Fruit fly (Drosophila melanogaster) whole organism, embryonic: ENCODE measurements around the gene Ppm1.

Experiments used
- Bteb2 ChIP-seq: fragments of 200-800 bp; sonication (Bioruptor generic); optimal IDR thresholded peaks from 2 replicates; lab custom pipeline; 2016; ENCODE audit warnings: missing biosample characterization, missing genetic modification characterization
- CG10431 ChIP-seq: fragments of 200-800 bp; sonication (Bioruptor generic); optimal IDR thresholded peaks from 3 replicates; lab custom pipeline; 2018; ENCODE audit warnings: missing biosample characterization, mild to moderate bottlenecking, missing genetic modification characterization
- CG10979 ChIP-seq: fragments of 200-800 bp; sonication (Bioruptor generic); optimal IDR thresholded peaks from 2 replicates; lab custom pipeline; 2018; ENCODE audit warnings: missing biosample characterization, mild to moderate bottlenecking, missing genetic modification characterization, moderate library complexity
- CG11247 ChIP-seq: fragments of 200-800 bp; sonication (Bioruptor generic); IDR thresholded peaks from 2 replicates; pipeline ENCODE4 v1.3.6; 2022; ENCODE audit warnings: missing biosample characterization, missing genetic modification characterization
- CG12659 ChIP-seq: fragments of 200-800 bp; sonication (Bioruptor generic); optimal IDR thresholded peaks from 3 replicates; lab custom pipeline; 2017; ENCODE audit warnings: mild to moderate bottlenecking, missing biosample characterization, missing genetic modification reagents, missing genetic modification characterization
- CG13624 ChIP-seq: fragments of 200-800 bp; sonication (Bioruptor generic); optimal IDR thresholded peaks from 2 replicates; lab custom pipeline; 2016; ENCODE audit warnings: missing biosample characterization, missing genetic modification characterization
- CG14667 ChIP-seq: fragments of 200-800 bp; sonication (Bioruptor generic); IDR thresholded peaks from 2 replicates; pipeline ENCODE4 v1.3.6; 2022; ENCODE audit warnings: missing biosample characterization, missing genetic modification characterization
- CG15479 ChIP-seq: fragments of 200-800 bp; sonication (Bioruptor generic); optimal IDR thresholded peaks from 3 replicates; lab custom pipeline; 2019; ENCODE audit warnings: missing biosample characterization, mild to moderate bottlenecking, missing genetic modification characterization, moderate library complexity
- CG17568 ChIP-seq: fragments of 200-800 bp; sonication (Bioruptor generic); optimal IDR thresholded peaks from 2 replicates; lab custom pipeline; 2018; ENCODE audit warnings: missing biosample characterization, mild to moderate bottlenecking, missing genetic modification characterization, moderate library complexity
- CG17802 ChIP-seq: fragments of 200-800 bp; sonication (Bioruptor generic); optimal IDR thresholded peaks from 2 replicates; lab custom pipeline; 2018; ENCODE audit warnings: missing biosample characterization, mild to moderate bottlenecking, missing genetic modification characterization, moderate library complexity
- CG30403 ChIP-seq: fragments of 200-800 bp; sonication (Bioruptor generic); optimal IDR thresholded peaks from 3 replicates; lab custom pipeline; 2016; ENCODE audit warnings: missing biosample characterization, missing genetic modification characterization
- CG34224 ChIP-seq: fragments of 200-800 bp; sonication (Bioruptor generic); IDR thresholded peaks from 3 replicates; pipeline ENCODE4 v1.3.6; 2022; ENCODE audit warnings: missing biosample characterization, missing genetic modification characterization; ENCODE audit not compliant: partially characterized antibody
- CG3838 ChIP-seq: fragments of 200-800 bp; sonication (Bioruptor generic); optimal IDR thresholded peaks from 3 replicates; lab custom pipeline; 2016; ENCODE audit warnings: missing biosample characterization, missing genetic modification characterization
- CG4820 ChIP-seq: fragments of 200-800 bp; sonication (Bioruptor generic); optimal IDR thresholded peaks from 3 replicates; lab custom pipeline; 2016; ENCODE audit warnings: missing biosample characterization, missing genetic modification characterization
- CG6175 ChIP-seq: fragments of 200-800 bp; sonication (Bioruptor generic); IDR thresholded peaks from 3 replicates; pipeline ENCODE4 v1.3.6; 2022; ENCODE audit warnings: missing biosample characterization, missing genetic modification characterization
- CG6254 ChIP-seq: fragments of 200-800 bp; sonication (Bioruptor generic); optimal IDR thresholded peaks from 3 replicates; lab custom pipeline; 2017; ENCODE audit warnings: mild to moderate bottlenecking, missing biosample characterization, missing genetic modification reagents, missing genetic modification characterization
- CG6654 ChIP-seq: fragments of 200-800 bp; sonication (Bioruptor generic); optimal IDR thresholded peaks from 2 replicates; lab custom pipeline; 2017; ENCODE audit warnings: missing biosample characterization, mild to moderate bottlenecking, missing genetic modification characterization
- CG6689 ChIP-seq: fragments of 200-800 bp; sonication (Bioruptor generic); IDR thresholded peaks from 2 replicates; pipeline ENCODE4 v1.3.6; 2022; ENCODE audit warnings: missing biosample characterization, missing genetic modification characterization
- CG7372 ChIP-seq: fragments of 200-800 bp; sonication (Bioruptor generic); IDR thresholded peaks from 2 replicates; pipeline ENCODE4 v1.3.6; 2022; ENCODE audit warnings: missing biosample characterization, missing genetic modification characterization
- CG7786 ChIP-seq: fragments of 200-800 bp; sonication (Bioruptor generic); optimal IDR thresholded peaks from 2 replicates; lab custom pipeline; 2016; ENCODE audit warnings: missing biosample characterization, missing genetic modification characterization
- CG8924 ChIP-seq: fragments of 200-800 bp; optimal IDR thresholded peaks from 3 replicates; lab custom pipeline; 2019; ENCODE audit warnings: missing biosample characterization, mild to moderate bottlenecking, missing genetic modification characterization, moderate library complexity
- D ChIP-seq, 2 experiments: fragments of 200-800 bp in 1 of 2; fragments of >200 bp in 1 of 2; sonication (Bioruptor generic) in 1 of 2; optimal IDR thresholded peaks; 2 replicates in 1 of 2; 3 replicates in 1 of 2; lab custom pipeline; 2017; ENCODE audit warnings: mild to moderate bottlenecking in 1 of 2, missing biosample characterization in 1 of 2, missing genetic modification characterization in 1 of 2, missing genetic modification reagents in 1 of 2
- Drgx ChIP-seq: fragments of 200-800 bp; sonication (Bioruptor generic); IDR thresholded peaks from 2 replicates; pipeline ENCODE4 v1.3.6; 2022; ENCODE audit warnings: missing biosample characterization, missing genetic modification characterization
- Gsc ChIP-seq: fragments of 200-800 bp; sonication (Bioruptor generic); IDR thresholded peaks from 2 replicates; pipeline ENCODE4 v1.3.6; 2022; ENCODE audit warnings: missing biosample characterization, missing genetic modification characterization
- Hey ChIP-seq: fragments of 200-800 bp; sonication (Bioruptor generic); optimal IDR thresholded peaks from 3 replicates; lab custom pipeline; 2018; ENCODE audit warnings: missing biosample characterization, mild to moderate bottlenecking, missing genetic modification characterization
- Hr78 ChIP-seq, 2 experiments: fragments of 200-800 bp in 1 of 2; fragments of >200 bp in 1 of 2; sonication (Bioruptor generic) in 1 of 2; optimal IDR thresholded peaks; 2 replicates each; lab custom pipeline; 2017 to 2019; ENCODE audit warnings: missing biosample characterization in 2 of 2, missing genetic modification characterization in 2 of 2, mild to moderate bottlenecking in 1 of 2, moderate library complexity in 1 of 2
- Max ChIP-seq: fragments of 200-800 bp; sonication (Bioruptor generic); optimal IDR thresholded peaks from 2 replicates; lab custom pipeline; 2016; ENCODE audit warnings: missing biosample characterization, mild to moderate bottlenecking, missing genetic modification characterization
- Meics ChIP-seq: fragments of 200-800 bp; sonication (Bioruptor generic); optimal IDR thresholded peaks from 2 replicates; lab custom pipeline; 2017; ENCODE audit warnings: missing biosample characterization, mild to moderate bottlenecking, missing genetic modification characterization
- Nf-YB ChIP-seq: fragments of 200-800 bp; sonication (Bioruptor generic); optimal IDR thresholded peaks from 3 replicates; lab custom pipeline; 2019; ENCODE audit warnings: missing biosample characterization, mild to moderate bottlenecking, missing genetic modification characterization, moderate library complexity
- PHDP ChIP-seq: fragments of 200-800 bp; sonication (Bioruptor generic); optimal IDR thresholded peaks from 3 replicates; lab custom pipeline; 2018; ENCODE audit warnings: missing biosample characterization, mild to moderate bottlenecking, missing genetic modification characterization, moderate library complexity
- Six4 ChIP-seq: fragments of 200-800 bp; sonication (Bioruptor generic); optimal IDR thresholded peaks from 2 replicates; lab custom pipeline; 2016; ENCODE audit warnings: missing biosample characterization, missing genetic modification characterization
- Ssrp ChIP-seq: fragments of 200-800 bp; sonication (Bioruptor generic); optimal IDR thresholded peaks from 2 replicates; lab custom pipeline; 2018; ENCODE audit warnings: missing biosample characterization, mild to moderate bottlenecking, missing genetic modification characterization, moderate library complexity
- Taf1 ChIP-seq: fragments of 200-800 bp; sonication (Bioruptor generic); IDR thresholded peaks from 2 replicates; pipeline ENCODE4 v1.3.6; 2022; ENCODE audit warnings: missing biosample characterization, missing genetic modification characterization
- ara ChIP-seq: fragments of 200-800 bp; sonication (Bioruptor generic); IDR thresholded peaks from 2 replicates; pipeline ENCODE4 v1.3.6; 2022; ENCODE audit warnings: missing biosample characterization, missing genetic modification characterization
- az2 ChIP-seq: fragments of 200-800 bp; sonication (Bioruptor generic); optimal IDR thresholded peaks from 3 replicates; lab custom pipeline; 2016; ENCODE audit warnings: missing biosample characterization, missing genetic modification characterization
- bab2 ChIP-seq: fragments of 200-800 bp; sonication (Bioruptor generic); optimal IDR thresholded peaks from 2 replicates; lab custom pipeline; 2016; ENCODE audit warnings: missing biosample characterization, missing genetic modification characterization
- bsh ChIP-seq, 2 experiments: fragments of 200-800 bp; sonication (Bioruptor generic); optimal IDR thresholded peaks; 2 replicates each; lab custom pipeline; 2017 to 2018; ENCODE audit warnings: mild to moderate bottlenecking in 2 of 2, missing biosample characterization in 2 of 2, missing genetic modification characterization in 2 of 2, moderate library complexity in 1 of 2
- chm ChIP-seq: fragments of 200-800 bp; sonication (Bioruptor generic); IDR thresholded peaks from 2 replicates; pipeline ENCODE4 v1.3.6; 2022; ENCODE audit warnings: missing biosample characterization, missing genetic modification characterization
- croc ChIP-seq: fragments of 200-800 bp; sonication (Bioruptor generic); conservative IDR thresholded peaks from 3 replicates; pipeline ENCODE4 v1.3.6; 2022; ENCODE audit warnings: missing biosample characterization, missing genetic modification characterization
- dpn ChIP-seq, 2 experiments: fragments of 200-800 bp; sonication (Bioruptor generic); optimal IDR thresholded peaks; 3 replicates each; lab custom pipeline; 2016; ENCODE audit warnings: missing biosample characterization in 2 of 2, missing genetic modification characterization in 2 of 2
- fd3F ChIP-seq: fragments of 200-800 bp; sonication (Bioruptor generic); optimal IDR thresholded peaks from 2 replicates; lab custom pipeline; 2018; ENCODE audit warnings: missing biosample characterization, mild to moderate bottlenecking, missing genetic modification characterization, moderate library complexity
- gce ChIP-seq: fragments of 200-800 bp; sonication (Bioruptor generic); IDR thresholded peaks from 3 replicates; pipeline ENCODE4 v1.3.6; 2022; ENCODE audit warnings: missing biosample characterization, missing genetic modification characterization
- gcm ChIP-seq: fragments of 200-800 bp; sonication (Bioruptor generic); optimal IDR thresholded peaks from 2 replicates; lab custom pipeline; 2019; ENCODE audit warnings: missing biosample characterization, mild to moderate bottlenecking, missing genetic modification characterization, moderate library complexity
- hb ChIP-seq: fragments of 200-800 bp; sonication (Bioruptor generic); IDR thresholded peaks from 3 replicates; pipeline ENCODE4 v1.3.6; 2022; ENCODE audit warnings: missing biosample characterization, missing genetic modification characterization; ENCODE audit not compliant: partially characterized antibody
- jumu ChIP-seq: fragments of 200-800 bp; sonication (Bioruptor generic); optimal IDR thresholded peaks from 3 replicates; lab custom pipeline; 2016; ENCODE audit warnings: missing biosample characterization, missing genetic modification characterization
- sima ChIP-seq: fragments of 200-800 bp; sonication (Bioruptor generic); optimal IDR thresholded peaks from 2 replicates; lab custom pipeline; 2016; ENCODE audit warnings: missing biosample characterization, missing genetic modification characterization
- sisA ChIP-seq: fragments of 200-800 bp; sonication (Bioruptor generic); IDR thresholded peaks from 2 replicates; pipeline ENCODE4 v1.3.6; 2022; ENCODE audit warnings: missing biosample characterization, missing genetic modification characterization
- unpg ChIP-seq: fragments of 200-800 bp; sonication (Bioruptor generic); optimal IDR thresholded peaks from 3 replicates; lab custom pipeline; 2018; ENCODE audit warnings: missing biosample characterization, mild to moderate bottlenecking, missing genetic modification characterization, moderate library complexity
- yki ChIP-seq: fragments of >200 bp; optimal IDR thresholded peaks from 3 replicates; lab custom pipeline; 2018
- zf30C ChIP-seq: fragments of 200-800 bp; sonication (Bioruptor generic); optimal IDR thresholded peaks from 3 replicates; lab custom pipeline; 2018; ENCODE audit warnings: missing biosample characterization, mild to moderate bottlenecking, missing genetic modification characterization

Gene Ppm1

DNA sequence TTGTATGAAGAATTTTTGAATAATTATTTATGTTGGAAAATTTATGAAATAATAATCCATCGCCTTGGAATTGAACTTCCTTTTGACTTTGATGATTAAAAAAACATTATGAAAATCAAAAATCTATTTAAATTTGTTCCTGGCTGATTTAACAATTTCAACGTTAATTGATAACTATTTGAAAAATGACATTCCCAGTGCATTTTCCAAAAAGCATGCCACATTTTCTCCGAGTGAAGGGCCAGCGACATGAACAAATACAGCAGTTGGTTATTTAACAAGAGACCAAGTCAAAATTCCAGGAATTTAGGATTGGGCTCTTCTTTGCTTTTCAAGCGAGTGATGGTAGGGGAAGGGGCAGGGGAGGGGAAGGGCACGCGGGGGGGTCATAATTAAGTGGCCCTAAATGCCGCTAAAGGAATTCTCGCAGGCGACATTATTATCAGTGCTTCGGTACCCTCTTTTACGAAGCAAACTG lies 41.3 kb downstream of the Ppm1 start:
- TF ChIP-seq croc (GFP tag; lab: Robert Waterston, UW) (peak; percentile 59; the same call in 2 of the 3 replicates), hb (GFP tag; lab: Robert Waterston, UW) (no peak), CG6175 (GFP tag; lab: Robert Waterston, UW) (no peak), CG8924 (peak; percentile 59), CG30403 (peak; percentile 52), Meics (GFP tag; lab: Kevin White, UChicago) (no peak), yki (lab: Kevin White, UChicago) (no peak), CG15479 (GFP tag; lab: Kevin White, UChicago) (no peak), CG14667 (GFP tag; lab: Robert Waterston, UW) (0 out of 2 replicates have a peak, but pooled peaks have one; percentile 9), CG6654 (no peak), ara (GFP tag; lab: Robert Waterston, UW) (peak; percentile 62; the same call in 1 of the 2 replicates), bab2 (no peak), bsh (GFP tag; optimal IDR thresholded peaks at IDR 0.05; lab: Kevin White, UChicago) (peak; percentile 71 to 77), gce (GFP tag; lab: Robert Waterston, UW) (0 out of 3 replicates have a peak, but pooled peaks have one; percentile 5), Nf-YB (GFP tag; lab: Kevin White, UChicago) (peak; percentile 26), CG3838 (no peak), CG34224 (GFP tag; lab: Robert Waterston, UW) (no peak), CG10431 (GFP tag; lab: Kevin White, UChicago) (peak; percentile 46), gcm (GFP tag; lab: Kevin White, UChicago) (peak; percentile 62), CG4820 (GFP tag; lab: Kevin White, UChicago) (peak; percentile 45), Gsc (GFP tag; lab: Robert Waterston, UW) (no peak), CG10979 (tag; lab: Kevin White, UChicago) (peak; percentile 87), Hey (tag; lab: Kevin White, UChicago) (no peak), CG7786 (GFP tag; lab: Kevin White, UChicago) (no peak), unpg (GFP tag; lab: Kevin White, UChicago) (peak; percentile 56), CG6689 (GFP tag; lab: Robert Waterston, UW) (peak; percentile 51), az2 (peak; percentile 32), PHDP (peak; percentile 13), CG6254 (GFP tag; lab: Kevin White, UChicago) (peak; percentile 51), CG17568 (GFP tag; lab: Kevin White, UChicago) (peak; percentile 30), Drgx (GFP tag; lab: Robert Waterston, UW) (no peak), Six4 (GFP tag; lab: Kevin White, UChicago) (peak; percentile 39), sima (no peak), CG17802 (tag; lab: Kevin White, UChicago) (peak; percentile 10), Hr78 (GFP tag; optimal IDR thresholded peaks at IDR 0.05; lab: Kevin White, UChicago) (no peak), CG7372 (GFP tag; lab: Robert Waterston, UW) (no peak), CG11247 (0 out of 2 replicates have a peak, but pooled peaks have one; percentile 23), Taf1 (GFP tag; lab: Robert Waterston, UW) (no peak), fd3F (GFP tag; lab: Kevin White, UChicago) (no peak), sisA (GFP tag; lab: Robert Waterston, UW) (peak; percentile 48), CG12659 (peak; percentile 4), Bteb2 (no peak), Max (GFP tag; lab: Kevin White, UChicago) (no peak), Ssrp (tag; lab: Kevin White, UChicago) (peak; percentile 64), zf30C (GFP tag; lab: Kevin White, UChicago) (peak; percentile 91), jumu (no peak), D (optimal IDR thresholded peaks at IDR 0.05; lab: Kevin White, UChicago) (no peak), D (GFP tag; optimal IDR thresholded peaks at IDR 0.05; lab: Kevin White, UChicago) (peak; percentile 69), dpn (GFP tag; optimal IDR thresholded peaks at IDR 0.05; lab: Kevin White, UChicago) (peak in 1 of 2 experiments; percentile 14), CG13624 (GFP tag; lab: Kevin White, UChicago) (no peak), chm (GFP tag; lab: Robert Waterston, UW) (peak; percentile 52; the same call in 1 of the 2 replicates)
